Worm (Caenorhabditis elegans): ENCODE data around the gene R53.8.
A peak's percentile ranks its signal among the peaks of the same experiment; 100 is the strongest.

R53.8 gene

DNA sequence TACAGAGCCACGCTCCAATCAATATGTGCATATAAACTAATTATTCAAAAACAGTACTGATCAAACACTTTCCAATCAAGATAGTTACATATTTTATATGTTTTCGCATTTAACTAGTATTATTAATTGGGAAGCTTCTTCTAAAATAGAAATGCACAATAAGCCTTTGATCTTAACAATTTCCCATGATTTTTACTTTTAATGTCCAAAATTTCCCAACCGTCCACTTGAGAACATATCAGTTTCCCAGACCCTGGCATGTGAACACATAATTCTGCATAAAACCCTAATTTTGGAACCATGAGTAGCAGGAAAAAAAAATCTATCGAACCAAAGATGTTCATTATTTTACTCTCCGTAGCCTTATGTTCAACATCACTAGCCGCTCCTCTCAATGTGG is at the start of gene R53.8:
R53.8 (plus strand) TSS at position 301 of the 400 bp plus-strand sequence.
- TF ChIP-seq F13C5.2 (tag; optimal IDR thresholded peaks at IDR 0.05), result no peak
- no peak for TF ChIP-seq aly-1 (tag; optimal IDR thresholded peaks at IDR 0.05)
- TF ChIP-seq scrt-1 (GFP tag; IDR thresholded peaks at IDR 0.05), result no peak
- TF ChIP-seq ceh-13 (GFP tag; optimal IDR thresholded peaks at IDR 0.05), result no peak
- no peak for TF ChIP-seq B0310.2 (tag; optimal IDR thresholded peaks at IDR 0.05)

DNA sequence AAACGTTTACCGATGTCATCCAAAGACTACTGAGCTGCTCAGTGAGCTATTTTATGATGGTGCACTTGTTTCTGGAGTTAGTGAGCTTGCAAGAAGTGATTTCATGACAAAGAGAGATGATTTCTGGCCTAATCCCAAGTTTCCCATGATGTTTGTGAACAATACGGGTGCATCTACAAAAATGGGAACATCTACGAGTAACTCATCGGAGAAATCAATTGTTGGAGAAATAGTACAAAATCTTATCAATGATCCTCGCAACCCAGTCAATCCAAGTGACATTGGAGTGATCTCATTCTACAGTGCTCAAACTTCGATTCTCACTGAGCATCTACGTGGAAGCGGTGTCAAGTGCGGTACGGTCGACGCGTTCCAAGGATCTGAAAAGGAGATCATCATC is 48.0 kb upstream of the R53.8 start:
- no peak for TF ChIP-seq tra-4 (tag; optimal IDR thresholded peaks at IDR 0.05)
- TF ChIP-seq tbx-11 (GFP tag; IDR thresholded peaks at IDR 0.05), result no peak
- TF ChIP-seq F13C5.2 (tag; optimal IDR thresholded peaks at IDR 0.05), result no peak
- TF ChIP-seq hmg-4 (GFP tag; optimal IDR thresholded peaks at IDR 0.05), result no peak
- TF ChIP-seq hmbx-1 (tag; optimal IDR thresholded peaks at IDR 0.05), result no peak
- no peak for TF ChIP-seq hnd-1 (tag; optimal IDR thresholded peaks at IDR 0.05)
- no peak for TF ChIP-seq ceh-36 (tag; optimal IDR thresholded peaks at IDR 0.05)
- no peak for TF ChIP-seq aly-1 (tag; optimal IDR thresholded peaks at IDR 0.05)
- TF ChIP-seq scrt-1 (GFP tag; IDR thresholded peaks at IDR 0.05), result no peak
- TF ChIP-seq flt-1 (GFP tag; IDR thresholded peaks at IDR 0.05), result no peak
- no peak for TF ChIP-seq tbx-37 (GFP tag; conservative IDR thresholded peaks at IDR 0.05)
- no peak for TF ChIP-seq B0310.2 (tag; optimal IDR thresholded peaks at IDR 0.05)
- no peak for TF ChIP-seq ama-1 (optimal IDR thresholded peaks at IDR 0.05)
- no peak for TF ChIP-seq sea-1 (GFP tag; conservative IDR thresholded peaks at IDR 0.05)
- TF ChIP-seq ceh-13 (GFP tag; optimal IDR thresholded peaks at IDR 0.05), result no peak
- no peak for TF ChIP-seq ets-7 (tag; optimal IDR thresholded peaks at IDR 0.05)
- no peak for TF ChIP-seq pes-1 (GFP tag; IDR thresholded peaks at IDR 0.05)

DNA sequence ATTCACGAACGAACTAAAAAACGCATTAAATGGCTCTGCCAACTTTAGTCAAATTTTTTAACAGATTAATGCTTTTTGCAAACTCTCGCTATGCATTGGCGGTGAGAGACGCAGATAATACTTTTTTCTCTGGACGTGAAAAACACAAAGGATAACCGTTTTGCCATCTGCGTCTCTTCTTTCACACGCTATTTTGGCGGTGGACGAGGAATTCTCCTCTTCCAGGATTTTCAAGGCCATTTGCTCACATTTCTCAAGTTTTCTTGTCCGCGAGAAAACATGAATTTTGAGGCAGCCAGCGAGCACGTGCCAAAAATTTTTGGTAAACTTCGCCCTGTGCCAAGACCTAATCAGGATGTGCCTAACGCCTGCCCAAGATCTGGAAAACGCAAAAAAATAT is 45.5 kb upstream of the R53.8 start:
- TF ChIP-seq ets-7 (tag; optimal IDR thresholded peaks at IDR 0.05) (no peak), F13C5.2 (tag; optimal IDR thresholded peaks at IDR 0.05) (peak; percentile 22), ama-1 (optimal IDR thresholded peaks at IDR 0.05) (peak; percentile 21), ceh-13 (GFP tag; optimal IDR thresholded peaks at IDR 0.05) (no peak)

DNA sequence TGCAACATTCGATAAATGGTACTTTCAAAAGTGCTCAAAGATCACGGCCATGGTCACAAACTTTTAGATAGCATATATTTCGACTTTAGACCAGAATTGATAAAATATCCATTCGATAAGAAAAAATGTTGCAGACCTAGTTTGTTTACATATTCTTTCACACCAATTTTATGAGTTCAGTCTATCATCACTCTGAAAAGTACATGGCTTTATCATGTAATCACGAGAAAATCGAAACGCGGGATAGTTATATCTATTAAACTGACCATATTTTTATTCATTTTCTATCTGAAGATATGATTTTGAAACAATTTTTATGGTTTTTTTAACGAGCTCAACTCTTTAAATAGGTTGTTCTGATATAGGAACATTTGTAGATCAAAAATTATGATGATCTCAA is 45.0 kb upstream of the R53.8 start, which contains the start of gene pho-11:
pho-11 (plus strand) TSS at position 374 of the 400 bp plus-strand sequence.
- no peak for TF ChIP-seq ama-1 (optimal IDR thresholded peaks at IDR 0.05)
- TF ChIP-seq B0310.2 (tag; optimal IDR thresholded peaks at IDR 0.05), result no peak
- no peak for TF ChIP-seq hmbx-1 (tag; optimal IDR thresholded peaks at IDR 0.05)

DNA sequence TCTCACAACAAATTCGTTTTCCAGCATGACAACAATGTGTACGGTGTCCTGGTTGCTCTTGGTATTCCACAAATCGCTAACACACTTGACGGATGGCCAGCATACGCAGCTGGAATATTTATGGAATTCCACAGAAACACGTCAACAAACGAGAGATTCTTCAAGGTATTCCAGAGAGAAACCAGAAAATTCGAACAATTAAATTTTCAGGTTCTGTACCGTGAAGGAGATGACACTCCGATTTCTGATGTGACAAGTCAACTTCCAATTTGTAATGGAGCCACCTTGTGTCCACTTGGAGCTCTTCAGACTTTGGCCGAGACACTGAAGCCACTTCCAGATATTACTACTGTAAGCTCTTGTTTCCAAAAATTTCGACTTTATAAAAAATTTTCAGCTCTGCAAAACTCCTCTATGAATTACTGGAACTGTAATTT is 42.5 kb upstream of the R53.8 start:
- TF ChIP-seq F13C5.2 (tag; optimal IDR thresholded peaks at IDR 0.05) (no peak), sea-1 (GFP tag; conservative IDR thresholded peaks at IDR 0.05) (no peak), tbx-37 (GFP tag; conservative IDR thresholded peaks at IDR 0.05) (no peak), ama-1 (optimal IDR thresholded peaks at IDR 0.05) (no peak)

DNA sequence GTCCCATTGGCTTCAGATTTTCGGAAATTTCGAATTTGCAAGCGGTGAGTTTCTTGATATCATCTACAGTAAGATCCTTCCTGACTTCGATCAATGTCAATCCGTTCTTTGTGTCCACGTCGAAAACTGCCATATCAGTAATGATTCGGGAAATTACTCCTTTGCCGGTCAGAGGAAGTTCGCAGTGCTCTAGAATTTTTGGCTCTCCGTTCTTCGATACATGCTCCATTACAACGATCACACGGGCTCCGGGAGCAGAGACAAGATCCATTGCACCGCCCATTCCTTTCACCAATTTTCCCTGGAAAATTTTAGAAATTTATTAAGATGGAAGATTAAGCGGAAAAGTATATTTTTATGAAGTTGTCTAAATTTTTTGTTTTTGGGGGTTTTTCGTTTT is 41.9 kb upstream of the R53.8 start:
- TF ChIP-seq tbx-11 (GFP tag; IDR thresholded peaks at IDR 0.05) (no peak), ceh-13 (GFP tag; optimal IDR thresholded peaks at IDR 0.05) (no peak), ceh-36 (tag; optimal IDR thresholded peaks at IDR 0.05) (no peak), hmg-4 (GFP tag; optimal IDR thresholded peaks at IDR 0.05) (no peak), pes-1 (GFP tag; IDR thresholded peaks at IDR 0.05) (no peak), sea-1 (GFP tag; conservative IDR thresholded peaks at IDR 0.05) (no peak), hnd-1 (tag; optimal IDR thresholded peaks at IDR 0.05) (no peak), ama-1 (optimal IDR thresholded peaks at IDR 0.05) (no peak), B0310.2 (tag; optimal IDR thresholded peaks at IDR 0.05) (no peak), flt-1 (GFP tag; IDR thresholded peaks at IDR 0.05) (no peak), aly-1 (tag; optimal IDR thresholded peaks at IDR 0.05) (no peak), tbx-37 (GFP tag; conservative IDR thresholded peaks at IDR 0.05) (no peak), hmbx-1 (tag; optimal IDR thresholded peaks at IDR 0.05) (no peak), scrt-1 (GFP tag; IDR thresholded peaks at IDR 0.05) (no peak), ets-7 (tag; optimal IDR thresholded peaks at IDR 0.05) (no peak), F13C5.2 (tag; optimal IDR thresholded peaks at IDR 0.05) (no peak), tra-4 (tag; optimal IDR thresholded peaks at IDR 0.05) (no peak)

DNA sequence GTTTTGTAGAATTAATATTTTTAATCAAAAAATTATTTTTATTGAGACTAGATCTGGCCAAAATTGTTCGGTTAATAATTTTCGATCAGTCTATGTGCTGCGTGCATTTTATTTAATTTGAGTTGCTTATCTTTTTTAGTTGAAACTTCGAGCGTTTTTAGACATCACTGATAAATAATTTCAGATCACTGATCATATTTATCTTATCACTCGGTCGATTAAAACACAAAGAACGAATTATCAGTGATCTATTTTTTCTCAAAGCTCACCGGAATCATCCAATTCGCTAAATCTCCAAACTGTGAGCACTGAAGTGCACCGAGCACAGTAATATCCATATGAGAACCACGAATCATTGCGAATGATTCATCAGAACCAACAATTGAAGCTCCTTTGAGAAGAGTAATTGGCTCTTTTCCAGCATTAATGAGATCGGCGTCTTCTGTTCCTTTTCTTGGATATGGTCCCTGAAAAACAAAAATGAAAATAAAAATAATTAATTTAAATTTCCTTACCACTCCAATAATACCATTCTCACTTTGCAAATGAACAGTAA is 41.4 kb upstream of the R53.8 start:
- TF ChIP-seq ets-7 (tag; optimal IDR thresholded peaks at IDR 0.05), result no peak
- no peak for TF ChIP-seq flt-1 (GFP tag; IDR thresholded peaks at IDR 0.05)
- TF ChIP-seq tra-4 (tag; optimal IDR thresholded peaks at IDR 0.05), result no peak
- no peak for TF ChIP-seq hnd-1 (tag; optimal IDR thresholded peaks at IDR 0.05)
- TF ChIP-seq ama-1 (optimal IDR thresholded peaks at IDR 0.05), result no peak
- TF ChIP-seq tbx-11 (GFP tag; IDR thresholded peaks at IDR 0.05), result no peak
- TF ChIP-seq B0310.2 (tag; optimal IDR thresholded peaks at IDR 0.05), result no peak
- TF ChIP-seq hmbx-1 (tag; optimal IDR thresholded peaks at IDR 0.05), result no peak
- no peak for TF ChIP-seq sea-1 (GFP tag; conservative IDR thresholded peaks at IDR 0.05)

DNA sequence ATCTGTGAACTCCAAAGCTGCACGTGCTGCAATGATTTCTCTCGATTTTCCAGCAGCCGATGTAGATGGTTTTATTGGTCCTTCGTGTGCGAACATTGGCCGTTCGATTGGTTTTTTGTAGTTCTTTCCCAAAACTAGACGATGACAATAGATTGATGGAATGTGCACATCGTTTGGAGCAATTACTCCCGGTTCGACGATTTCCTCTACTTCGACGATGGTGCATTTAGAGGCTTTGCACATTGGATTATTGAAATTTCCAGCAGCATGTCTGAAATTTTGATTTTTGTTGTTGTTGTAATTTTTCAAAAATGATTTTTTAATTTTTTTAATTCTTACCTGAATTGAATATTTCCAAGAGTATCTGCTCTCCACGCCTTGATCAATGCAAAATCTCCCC is 40.8 kb upstream of the R53.8 start:
- TF ChIP-seq ceh-13 (GFP tag; optimal IDR thresholded peaks at IDR 0.05), result no peak
- no peak for TF ChIP-seq tbx-11 (GFP tag; IDR thresholded peaks at IDR 0.05)
- TF ChIP-seq ceh-36 (tag; optimal IDR thresholded peaks at IDR 0.05), result no peak
- TF ChIP-seq ama-1 (optimal IDR thresholded peaks at IDR 0.05), result no peak
- TF ChIP-seq B0310.2 (tag; optimal IDR thresholded peaks at IDR 0.05), result no peak
- TF ChIP-seq flt-1 (GFP tag; IDR thresholded peaks at IDR 0.05), result no peak
- no peak for TF ChIP-seq hmbx-1 (tag; optimal IDR thresholded peaks at IDR 0.05)
- TF ChIP-seq tbx-37 (GFP tag; conservative IDR thresholded peaks at IDR 0.05), result no peak
- no peak for TF ChIP-seq scrt-1 (GFP tag; IDR thresholded peaks at IDR 0.05)
- TF ChIP-seq ets-7 (tag; optimal IDR thresholded peaks at IDR 0.05), result no peak
- no peak for TF ChIP-seq hmg-4 (GFP tag; optimal IDR thresholded peaks at IDR 0.05)
- TF ChIP-seq sea-1 (GFP tag; conservative IDR thresholded peaks at IDR 0.05), result no peak
- TF ChIP-seq tra-4 (tag; optimal IDR thresholded peaks at IDR 0.05), result no peak
- TF ChIP-seq F13C5.2 (tag; optimal IDR thresholded peaks at IDR 0.05), result no peak
- no peak for TF ChIP-seq hnd-1 (tag; optimal IDR thresholded peaks at IDR 0.05)
